Worm (Caenorhabditis elegans) whole organism, late embryonic: ENCODE data around the gene F56A11.6.

Experiments
- ceh-31 ChIP-seq: sonication (generic microtip); optimal IDR thresholded peaks from 2 replicates; lab custom pipeline; 2016; ENCODE audit warnings: missing genetic modification characterization, missing compliant biosample characterization
- ceh-9 ChIP-seq: sonication (generic microtip); optimal IDR thresholded peaks from 2 replicates; lab custom pipeline; 2016; ENCODE audit warnings: mild to moderate bottlenecking, missing genetic modification characterization, inconsistent platforms, missing compliant biosample characterization
- dve-1 ChIP-seq: sonication (generic microtip); optimal IDR thresholded peaks from 2 replicates; lab custom pipeline; 2017; ENCODE audit warnings: antibody characterized with exemption, mild to moderate bottlenecking, missing genetic modification characterization, missing compliant biosample characterization
- elt-2 ChIP-seq: sonication (generic microtip); optimal IDR thresholded peaks from 2 replicates; lab custom pipeline; 2016; ENCODE audit warnings: missing genetic modification reagents, missing genetic modification characterization, missing compliant biosample characterization
- elt-4 ChIP-seq: sonication (generic microtip); optimal IDR thresholded peaks from 2 replicates; lab custom pipeline; 2016; ENCODE audit warnings: missing genetic modification characterization, missing compliant biosample characterization
- fax-1 ChIP-seq: sonication (generic microtip); optimal IDR thresholded peaks from 2 replicates; lab custom pipeline; 2016; ENCODE audit warnings: missing genotype, missing genetic modification characterization, missing compliant biosample characterization
- fkh-10 ChIP-seq: fragments of 150-350 bp; optimal IDR thresholded peaks from 2 replicates; lab custom pipeline; 2014; ENCODE audit warnings: missing biosample characterization, missing genetic modification reagents, missing genetic modification characterization
- hlh-6 ChIP-seq: sonication (generic microtip); optimal IDR thresholded peaks from 2 replicates; lab custom pipeline; 2016; ENCODE audit warnings: missing genotype, missing genetic modification characterization, missing compliant biosample characterization
- hlh-8 ChIP-seq: sonication (generic microtip); optimal IDR thresholded peaks from 2 replicates; lab custom pipeline; 2016; ENCODE audit warnings: missing genotype, missing genetic modification characterization, missing compliant biosample characterization
- mec-3 ChIP-seq: sonication (generic microtip); optimal IDR thresholded peaks from 2 replicates; lab custom pipeline; 2016; ENCODE audit warnings: borderline replicate concordance, missing genetic modification characterization, missing compliant biosample characterization
- pha-2 ChIP-seq: sonication (generic microtip); optimal IDR thresholded peaks from 2 replicates; lab custom pipeline; 2017; ENCODE audit warnings: mild to moderate bottlenecking, missing genetic modification characterization, missing compliant biosample characterization
- rnt-1 ChIP-seq: sonication (generic microtip); optimal IDR thresholded peaks from 2 replicates; lab custom pipeline; 2016; ENCODE audit warnings: missing genetic modification characterization, missing compliant biosample characterization
- sox-4 ChIP-seq: sonication (generic microtip); optimal IDR thresholded peaks from 2 replicates; lab custom pipeline; 2017; ENCODE audit warnings: mild to moderate bottlenecking, missing genetic modification characterization, inconsistent platforms, missing compliant biosample characterization
- syd-9 ChIP-seq: sonication (generic microtip); optimal IDR thresholded peaks from 2 replicates; lab custom pipeline; 2016; ENCODE audit warnings: mild to moderate bottlenecking, missing genetic modification characterization, moderate library complexity, missing compliant biosample characterization

- TF ChIP-seq fkh-10 (no peak), fax-1 (no peak), hlh-6 (tag; lab: Kevin White, UChicago) (no peak), syd-9 (tag; lab: Kevin White, UChicago) (no peak), rnt-1 (no peak), elt-4 (tag; lab: Kevin White, UChicago) (no peak), pha-2 (tag; lab: Kevin White, UChicago) (no peak), mec-3 (tag; lab: Kevin White, UChicago) (no peak), hlh-8 (tag; lab: Kevin White, UChicago) (no peak), ceh-31 (tag; lab: Kevin White, UChicago) (no peak), elt-2 (tag; lab: Kevin White, UChicago) (no peak), ceh-9 (tag; lab: Kevin White, UChicago) (no peak), sox-4 (no peak), dve-1 (tag; lab: Kevin White, UChicago) (no peak)
These were observed 50.2 kb downstream of the F56A11.6 start, which contains the start of gene glt-7 for ce11 chrIV:531835-532234.
